Fruit fly (Drosophila melanogaster) whole organism, wandering third instar larva: ENCODE data around the gene Rnb.

Experiments
- Abd-B ChIP-seq: fragments of >200 bp; optimal IDR thresholded peaks from 2 replicates; lab custom pipeline; 2017; ENCODE audit warnings: missing biosample characterization, missing genetic modification characterization
- CG32264 ChIP-seq: fragments of 200-800 bp; sonication (Bioruptor generic); optimal IDR thresholded peaks from 2 replicates; lab custom pipeline; 2016; ENCODE audit warnings: missing biosample characterization, missing genetic modification characterization
- CG9705 ChIP-seq: fragments of 200-800 bp; sonication (Bioruptor generic); optimal IDR thresholded peaks from 2 replicates; lab custom pipeline; 2018; ENCODE audit warnings: missing biosample characterization, mild to moderate bottlenecking, missing genetic modification characterization
- CrebA ChIP-seq: fragments of 200-800 bp; sonication (Bioruptor generic); optimal IDR thresholded peaks from 2 replicates; lab custom pipeline; 2016; ENCODE audit warnings: missing biosample characterization, mild to moderate bottlenecking, missing genetic modification characterization, borderline replicate concordance
- Dfd ChIP-seq: fragments of >200 bp; optimal IDR thresholded peaks from 2 replicates; lab custom pipeline; 2017; ENCODE audit warnings: missing biosample characterization, missing genetic modification characterization
- Dif ChIP-seq: fragments of 200-275, 200-300 bp; sonication (Bioruptor generic); optimal IDR thresholded peaks from 2 replicates; lab custom pipeline; 2018; ENCODE audit warnings: missing biosample characterization, missing genetic modification characterization; ENCODE audit not compliant: partially characterized antibody
- GATAd ChIP-seq: sonication (Bioruptor generic); optimal IDR thresholded peaks from 2 replicates; lab custom pipeline; 2016; ENCODE audit warnings: missing biosample characterization, missing genetic modification characterization
- HLH106 ChIP-seq: fragments of 200-800 bp; optimal IDR thresholded peaks from 3 replicates; lab custom pipeline; 2019; ENCODE audit warnings: missing biosample characterization, mild to moderate bottlenecking, missing genetic modification characterization, moderate library complexity
- Hnf4 ChIP-seq: fragments of 200-800 bp; sonication (Bioruptor generic); optimal IDR thresholded peaks from 2 replicates; lab custom pipeline; 2016; ENCODE audit warnings: missing biosample characterization, mild to moderate bottlenecking, missing genetic modification characterization
- Hr78 ChIP-seq: fragments of >200 bp; optimal IDR thresholded peaks from 2 replicates; lab custom pipeline; 2017; ENCODE audit warnings: missing biosample characterization, missing genetic modification characterization
- Hr83 ChIP-seq: fragments of 200-300 bp; sonication (Bioruptor generic); optimal IDR thresholded peaks from 2 replicates; lab custom pipeline; 2016; ENCODE audit warnings: missing biosample characterization, mild to moderate bottlenecking, missing genetic modification characterization, moderate library complexity; ENCODE audit not compliant: poor library complexity, severe bottlenecking
- Jra ChIP-seq: sonication (Bioruptor generic); optimal IDR thresholded peaks from 2 replicates; lab custom pipeline; 2016; ENCODE audit warnings: missing biosample characterization, missing genetic modification characterization
- Mio ChIP-seq: sonication (Bioruptor generic); optimal IDR thresholded peaks from 2 replicates; lab custom pipeline; 2016; ENCODE audit warnings: missing biosample characterization, missing genetic modification characterization
- Myc ChIP-seq: fragments of >200 bp; optimal IDR thresholded peaks from 2 replicates; lab custom pipeline; 2017
- N ChIP-seq: fragments of >200 bp; optimal IDR thresholded peaks from 2 replicates; lab custom pipeline; 2018; ENCODE audit warnings: missing biosample characterization, missing external identifiers, missing genetic modification characterization
- OdsH ChIP-seq: fragments of 200-800 bp; sonication (Bioruptor generic); optimal IDR thresholded peaks from 2 replicates; lab custom pipeline; 2016; ENCODE audit warnings: missing biosample characterization, mild to moderate bottlenecking, missing genetic modification characterization
- Rel ChIP-seq, 2 experiments: fragments of 200-800 bp; sonication (Bioruptor generic) in 1 of 2; optimal IDR thresholded peaks; 2 replicates in 1 of 2; 3 replicates in 1 of 2; lab custom pipeline; 2016 to 2019; ENCODE audit warnings: mild to moderate bottlenecking in 2 of 2, missing biosample characterization in 2 of 2, missing genetic modification characterization in 2 of 2, moderate library complexity in 1 of 2
- Sp1 ChIP-seq: fragments of 200-800 bp; sonication (Bioruptor generic); optimal IDR thresholded peaks from 3 replicates; lab custom pipeline; 2019; ENCODE audit warnings: missing biosample characterization, mild to moderate bottlenecking, missing genetic modification characterization, moderate library complexity
- Vsx2 ChIP-seq: fragments of 200-300, 225-300 bp; sonication (Bioruptor generic); optimal IDR thresholded peaks from 2 replicates; lab custom pipeline; 2018; ENCODE audit warnings: missing biosample characterization, missing genetic modification characterization; ENCODE audit not compliant: partially characterized antibody
- br ChIP-seq: fragments of 200-800 bp; sonication (Bioruptor generic); optimal IDR thresholded peaks from 2 replicates; lab custom pipeline; 2016; ENCODE audit warnings: missing biosample characterization, missing genetic modification characterization
- brk ChIP-seq: fragments of 200-800 bp; sonication (Bioruptor generic); optimal IDR thresholded peaks from 2 replicates; lab custom pipeline; 2016; ENCODE audit warnings: missing biosample characterization, mild to moderate bottlenecking, missing genetic modification characterization
- dl ChIP-seq, 2 experiments: fragments of 175-275, 200-275 bp in 1 of 2; fragments of 200-275 bp in 1 of 2; sonication (Bioruptor generic); optimal IDR thresholded peaks; lab custom pipeline; 2018; ENCODE audit warnings: mild to moderate bottlenecking in 2 of 2, missing biosample characterization in 2 of 2, missing genetic modification characterization in 2 of 2, moderate library complexity in 2 of 2; ENCODE audit not compliant: partially characterized antibody in 2 of 2, insufficient read depth in 1 of 2
- dmrt93B ChIP-seq: fragments of 200-800 bp; sonication (Bioruptor generic); optimal IDR thresholded peaks from 2 replicates; lab custom pipeline; 2018; ENCODE audit warnings: missing biosample characterization, mild to moderate bottlenecking, missing genetic modification characterization
- dsf ChIP-seq: sonication (Bioruptor generic); optimal IDR thresholded peaks from 2 replicates; lab custom pipeline; 2016; ENCODE audit warnings: missing biosample characterization, missing genetic modification characterization, borderline replicate concordance
- ey ChIP-seq: fragments of 200-800 bp; sonication (Bioruptor generic); optimal IDR thresholded peaks from 2 replicates; lab custom pipeline; 2016; ENCODE audit warnings: missing biosample characterization, missing genetic modification characterization
- foxo ChIP-seq, 2 experiments: fragments of 200-800 bp; sonication (Bioruptor generic); optimal IDR thresholded peaks; 2 replicates in 1 of 2; 3 replicates in 1 of 2; lab custom pipeline; 2016 to 2017; ENCODE audit warnings: missing biosample characterization in 2 of 2, missing genetic modification characterization in 2 of 2
- fru ChIP-seq: fragments of 200-800 bp; sonication (Bioruptor generic); optimal IDR thresholded peaks from 3 replicates; lab custom pipeline; 2016; ENCODE audit warnings: missing biosample characterization, mild to moderate bottlenecking, missing genetic modification characterization
- h ChIP-seq: fragments of 200-800 bp; sonication (Bioruptor generic); optimal IDR thresholded peaks from 3 replicates; lab custom pipeline; 2016; ENCODE audit warnings: missing biosample characterization, mild to moderate bottlenecking, missing genetic modification characterization
- jim ChIP-seq: fragments of 175-275, 200-325 bp; sonication (Bioruptor generic); optimal IDR thresholded peaks from 2 replicates; lab custom pipeline; 2016; ENCODE audit warnings: missing biosample characterization, mild to moderate bottlenecking, missing genetic modification characterization
- lola ChIP-seq: fragments of >200 bp; optimal IDR thresholded peaks from 2 replicates; lab custom pipeline; 2017; ENCODE audit warnings: missing biosample characterization, missing genetic modification characterization
- pan ChIP-seq: fragments of >200 bp; optimal IDR thresholded peaks from 2 replicates; lab custom pipeline; 2017
- psq ChIP-seq: fragments of 200-800 bp; sonication (Bioruptor generic); optimal IDR thresholded peaks from 3 replicates; lab custom pipeline; 2017; ENCODE audit warnings: missing biosample characterization, mild to moderate bottlenecking, missing genetic modification characterization, moderate library complexity
- rgr ChIP-seq: fragments of 200-800 bp; sonication (Bioruptor generic); optimal IDR thresholded peaks from 3 replicates; lab custom pipeline; 2016; ENCODE audit warnings: missing biosample characterization, mild to moderate bottlenecking, missing genetic modification characterization
- sage ChIP-seq: fragments of 200-800 bp; sonication (Bioruptor generic); optimal IDR thresholded peaks from 2 replicates; lab custom pipeline; 2016; ENCODE audit warnings: missing biosample characterization, mild to moderate bottlenecking, missing genetic modification characterization
- sv ChIP-seq: fragments of 200-800 bp; sonication (Bioruptor generic); optimal IDR thresholded peaks from 3 replicates; lab custom pipeline; 2016; ENCODE audit warnings: missing biosample characterization, missing genetic modification characterization
- tai ChIP-seq: sonication (Bioruptor generic); optimal IDR thresholded peaks from 2 replicates; lab custom pipeline; 2016; ENCODE audit warnings: missing biosample characterization, missing genetic modification characterization
- usp ChIP-seq: fragments of >200 bp; optimal IDR thresholded peaks from 2 replicates; lab custom pipeline; 2017; ENCODE audit warnings: missing biosample characterization, missing genetic modification characterization
- woc ChIP-seq: sonication (Bioruptor generic); optimal IDR thresholded peaks from 2 replicates; lab custom pipeline; 2016; ENCODE audit warnings: missing biosample characterization, mild to moderate bottlenecking, missing genetic modification characterization

Rnb gene

DNA sequence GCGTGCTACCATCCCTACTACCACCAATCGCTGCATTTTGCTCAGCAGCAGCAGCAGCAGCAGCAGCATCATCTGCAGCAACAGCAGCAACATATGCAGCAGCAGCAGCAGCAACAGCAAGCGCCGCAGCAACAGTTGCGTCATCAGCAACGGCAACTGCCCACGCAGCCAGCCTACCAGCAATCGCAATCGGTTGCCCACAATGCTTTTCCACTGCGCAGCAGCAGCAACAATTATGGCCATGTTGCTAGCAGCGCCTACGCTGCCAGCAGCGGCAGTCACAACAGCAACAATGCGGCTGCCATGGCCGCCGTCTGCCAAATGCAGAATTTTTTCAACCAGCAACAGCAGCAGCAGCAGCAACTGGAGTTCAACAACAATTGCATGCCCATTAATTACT is 9.0 kb downstream of the Rnb start:
- TF ChIP-seq pan: no peak
- no peak for TF ChIP-seq dsf (GFP tag; lab: Kevin White, UChicago)
- no peak for TF ChIP-seq dmrt93B
- no peak for TF ChIP-seq psq (GFP tag; lab: Kevin White, UChicago)
- no peak for TF ChIP-seq Jra (GFP tag; lab: Kevin White, UChicago)
- no peak for TF ChIP-seq fru
- no peak for TF ChIP-seq tai (GFP tag; lab: Kevin White, UChicago)
- TF ChIP-seq Hr78: no peak
- no peak for TF ChIP-seq N (GFP tag; lab: Kevin White, UChicago)
- no peak for TF ChIP-seq dl (GFP tag; optimal IDR thresholded peaks at IDR 0.05; lab: Kevin White, UChicago; ENCODE audit: insufficient read depth in 1 of 2, partially characterized antibody in 2 of 2)
- no peak for TF ChIP-seq sv
- TF ChIP-seq GATAd (GFP tag; lab: Kevin White, UChicago): no peak

DNA sequence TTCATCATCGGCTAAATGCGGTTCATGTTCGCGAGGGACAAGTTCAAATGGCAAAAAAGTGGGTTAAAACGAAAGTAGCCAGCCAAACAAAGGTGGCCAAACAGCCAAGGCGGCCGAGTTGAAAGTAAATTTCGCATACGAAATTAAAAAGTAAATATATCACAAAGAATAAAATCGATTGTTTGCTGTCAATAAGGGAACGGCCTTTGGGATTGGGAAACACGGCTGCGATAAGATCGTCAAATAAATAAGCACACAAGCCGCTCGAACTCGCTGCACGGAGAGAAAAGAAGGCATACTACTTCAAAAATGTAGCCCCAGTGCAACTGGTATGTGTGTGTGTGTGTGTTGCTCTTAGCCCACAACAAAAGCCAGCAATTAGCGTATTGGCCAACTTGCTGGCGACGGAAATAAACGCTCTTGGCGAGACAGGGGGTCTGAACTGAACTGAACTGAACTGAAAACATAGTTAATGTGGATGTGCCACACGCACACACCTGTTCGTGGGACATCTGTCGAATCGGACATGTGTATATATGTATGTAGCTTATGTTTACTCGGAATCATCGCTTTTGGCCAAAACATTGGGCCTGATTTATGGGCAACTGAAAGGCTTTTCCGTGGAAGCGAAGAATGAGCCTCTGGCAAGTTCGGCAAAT is 11.1 kb downstream of the Rnb start:
- TF ChIP-seq CrebA (GFP tag; lab: Kevin White, UChicago): no peak
- TF ChIP-seq Dfd (GFP tag; lab: Kevin White, UChicago): no peak
- no peak for TF ChIP-seq Vsx2 (GFP tag; lab: Kevin White, UChicago)
- no peak for TF ChIP-seq dsf (GFP tag; lab: Kevin White, UChicago)
- TF ChIP-seq pan: no peak
- peak; percentile 3 for TF ChIP-seq dmrt93B
- no peak for TF ChIP-seq GATAd (GFP tag; lab: Kevin White, UChicago)
- peak; percentile 23 for TF ChIP-seq OdsH
- peak; percentile 21 for TF ChIP-seq fru
- no peak for TF ChIP-seq HLH106 (tag; lab: Kevin White, UChicago)
- TF ChIP-seq Rel (GFP tag; optimal IDR thresholded peaks at IDR 0.05; lab: Kevin White, UChicago): no peak
- peak; percentile 26 for TF ChIP-seq Rel (tag; optimal IDR thresholded peaks at IDR 0.05; lab: Kevin White, UChicago)
- TF ChIP-seq woc (GFP tag; lab: Kevin White, UChicago): no peak
- TF ChIP-seq sage (GFP tag; lab: Kevin White, UChicago): peak; percentile 14
- TF ChIP-seq jim (GFP tag; lab: Kevin White, UChicago): no peak
- no peak for TF ChIP-seq Hr78
- TF ChIP-seq foxo (GFP tag; optimal IDR thresholded peaks at IDR 0.05; lab: Kevin White, UChicago): peak in 1 of 2 experiments; percentile 44
- peak; percentile 50 for TF ChIP-seq Hr83 (GFP tag; lab: Kevin White, UChicago)
- peak; percentile 16 for TF ChIP-seq h (GFP tag; lab: Kevin White, UChicago)
- TF ChIP-seq ey (GFP tag; lab: Kevin White, UChicago): no peak
- TF ChIP-seq lola (GFP tag; lab: Kevin White, UChicago): no peak
- TF ChIP-seq rgr (GFP tag; lab: Kevin White, UChicago): peak; percentile 38
- peak; percentile 9 for TF ChIP-seq Hnf4 (GFP tag; lab: Kevin White, UChicago)
- TF ChIP-seq N (GFP tag; lab: Kevin White, UChicago): no peak
- no peak for TF ChIP-seq Myc
- TF ChIP-seq psq (GFP tag; lab: Kevin White, UChicago): peak; percentile 36
- TF ChIP-seq Sp1 (GFP tag; lab: Kevin White, UChicago): no peak
- TF ChIP-seq Jra (GFP tag; lab: Kevin White, UChicago): no peak
- no peak for TF ChIP-seq Abd-B (GFP tag; lab: Kevin White, UChicago)
- no peak for TF ChIP-seq CG9705 (GFP tag; lab: Kevin White, UChicago)
- peak; percentile 1 for TF ChIP-seq CG32264 (GFP tag; lab: Kevin White, UChicago)
- TF ChIP-seq Dif (GFP tag; lab: Kevin White, UChicago): no peak
- no peak for TF ChIP-seq dl (GFP tag; optimal IDR thresholded peaks at IDR 0.05; lab: Kevin White, UChicago; ENCODE audit: insufficient read depth in 1 of 2, partially characterized antibody in 2 of 2)
- no peak for TF ChIP-seq brk
- TF ChIP-seq sv: no peak
- TF ChIP-seq usp: no peak
- TF ChIP-seq tai (GFP tag; lab: Kevin White, UChicago): no peak
- TF ChIP-seq Mio (GFP tag; lab: Kevin White, UChicago): no peak
- peak; percentile 54 for TF ChIP-seq br (GFP tag; lab: Kevin White, UChicago)
- TF ChIP-seq, all 38 proteins: peak for 13
